Worm (Caenorhabditis elegans) whole organism, late embryonic: ENCODE results near the gene sto-4.

Source experiments
- F13H6.1 ChIP-seq: sonication (generic microtip); optimal IDR thresholded peaks from 2 replicates; lab custom pipeline; 2016; ENCODE audit warnings: missing genetic modification characterization, missing compliant biosample characterization
- ama-1 ChIP-seq: fragments of 150-350 bp; optimal IDR thresholded peaks from 2 replicates; lab custom pipeline; 2014
- ceh-2 ChIP-seq: sonication (generic microtip); optimal IDR thresholded peaks from 2 replicates; lab custom pipeline; 2016; ENCODE audit warnings: missing genotype, missing genetic modification characterization, missing compliant biosample characterization
- ceh-31 ChIP-seq: sonication (generic microtip); optimal IDR thresholded peaks from 2 replicates; lab custom pipeline; 2016; ENCODE audit warnings: missing genetic modification characterization, missing compliant biosample characterization
- ceh-34 ChIP-seq: sonication (generic microtip); optimal IDR thresholded peaks from 2 replicates; lab custom pipeline; 2016; ENCODE audit warnings: mild to moderate bottlenecking, missing genetic modification characterization, missing compliant biosample characterization
- fkh-6 ChIP-seq: sonication (generic microtip); optimal IDR thresholded peaks from 2 replicates; lab custom pipeline; 2016; ENCODE audit warnings: missing genetic modification characterization, missing compliant biosample characterization
- hlh-6 ChIP-seq: sonication (generic microtip); optimal IDR thresholded peaks from 2 replicates; lab custom pipeline; 2016; ENCODE audit warnings: missing genotype, missing genetic modification characterization, missing compliant biosample characterization
- nfya-1 ChIP-seq: sonication (generic microtip); optimal IDR thresholded peaks from 2 replicates; lab custom pipeline; 2017; ENCODE audit warnings: missing genetic modification characterization, mild to moderate bottlenecking, missing compliant biosample characterization, antibody characterized with exemption, moderate library complexity
- pag-3 ChIP-seq: sonication (generic microtip); optimal IDR thresholded peaks from 2 replicates; lab custom pipeline; 2016; ENCODE audit warnings: missing compliant biosample characterization, missing genetic modification characterization, borderline replicate concordance
- pqm-1 ChIP-seq: sonication (generic microtip); optimal IDR thresholded peaks from 2 replicates; lab custom pipeline; 2016; ENCODE audit warnings: missing genetic modification characterization, missing compliant biosample characterization
- tbx-2 ChIP-seq: sonication (generic microtip); optimal IDR thresholded peaks from 2 replicates; lab custom pipeline; 2016; ENCODE audit warnings: missing genetic modification characterization, missing compliant biosample characterization

- no peak for TF ChIP-seq hlh-6
- TF ChIP-seq nfya-1 (tag; lab: Kevin White, UChicago) = no peak
- no peak for TF ChIP-seq ama-1 (lab: Kevin White, UChicago)
- no peak for TF ChIP-seq ceh-31
- TF ChIP-seq pag-3 (tag; lab: Kevin White, UChicago) = no peak
- TF ChIP-seq fkh-6 (tag; lab: Kevin White, UChicago) = no peak
- no peak for TF ChIP-seq F13H6.1 (tag; lab: Kevin White, UChicago)
- TF ChIP-seq ceh-2 (tag; lab: Kevin White, UChicago) = no peak
- TF ChIP-seq ceh-34 (tag; lab: Kevin White, UChicago) = no peak
- TF ChIP-seq tbx-2 = no peak
- no peak for TF ChIP-seq pqm-1 (tag; lab: Kevin White, UChicago)
These were observed 20.3 kb downstream of the sto-4 start for ce11 chrX:11664184-11664583.
